Fruit fly (Drosophila melanogaster): ENCODE results near the gene Ran-like.

The Ran-like gene

dm6 chr3L:15525153-15525552 is 40.0 kb upstream of the Ran-like start, which contains the start of gene CG33986:
CG33986 (minus strand) TSS chr3L:15525253.
- no peak for TF ChIP-seq Eip78C (GFP tag)

dm6 chr3L:15523806-15524346 is 38.7 kb upstream of the Ran-like start, which contains the start of gene CG7945:
CG7945 (minus strand) TSS chr3L:15524137.
- peak; percentile 7 for TF ChIP-seq Eip93F (GFP tag; optimal IDR thresholded peaks at IDR 0.05)
- no peak for TF ChIP-seq spab (GFP tag; optimal IDR thresholded peaks at IDR 0.05)
- TF ChIP-seq Lpt (GFP tag; optimal IDR thresholded peaks at IDR 0.05), result no peak
- no peak for TF ChIP-seq Gug (GFP tag; IDR thresholded peaks at IDR 0.05)
- no peak for TF ChIP-seq Blimp-1 (GFP tag; optimal IDR thresholded peaks at IDR 0.05)
- TF ChIP-seq Met (GFP tag; optimal IDR thresholded peaks at IDR 0.05), result no peak
- no peak for TF ChIP-seq CG10669 (GFP tag; optimal IDR thresholded peaks at IDR 0.05)
- no peak for TF ChIP-seq CG8319 (GFP tag; optimal IDR thresholded peaks at IDR 0.05)
- no peak for TF ChIP-seq Sox14 (GFP tag; optimal IDR thresholded peaks at IDR 0.05)
- no peak for TF ChIP-seq CG7368 (GFP tag; optimal IDR thresholded peaks at IDR 0.05)
- TF ChIP-seq vri (GFP tag; optimal IDR thresholded peaks at IDR 0.05), result peak; percentile 24
- no peak for TF ChIP-seq Ets96B (tag; optimal IDR thresholded peaks at IDR 0.05)
- TF ChIP-seq Eip78C (GFP tag), result no peak
- TF ChIP-seq fkh (GFP tag; optimal IDR thresholded peaks at IDR 0.05), result peak; percentile 3
- no peak for TF ChIP-seq CG3919 (GFP tag; optimal IDR thresholded peaks at IDR 0.05)
- no peak for TF ChIP-seq Ets21C (GFP tag; optimal IDR thresholded peaks at IDR 0.05)
- no peak for TF ChIP-seq CG11902 (GFP tag; optimal IDR thresholded peaks at IDR 0.05)
- TF ChIP-seq eg (GFP tag; IDR thresholded peaks at IDR 0.05), result no peak

dm6 chr3L:15520320-15520719 is 35.1 kb upstream of the Ran-like start, which contains the start of gene yellow-k:
yellow-k (plus strand) TSS chr3L:15520620.
- TF ChIP-seq Eip75B (GFP tag; optimal IDR thresholded peaks at IDR 0.05) (no peak), CG8632 (GFP tag; optimal IDR thresholded peaks at IDR 0.05) (no peak), acj6 (GFP tag; optimal IDR thresholded peaks at IDR 0.05) (no peak), Hr4 (GFP tag; optimal IDR thresholded peaks at IDR 0.05) (no peak), topi (GFP tag; optimal IDR thresholded peaks at IDR 0.05) (no peak)

- TF ChIP-seq esn (GFP tag; optimal IDR thresholded peaks at IDR 0.05) (no peak), CG8119 (GFP tag; IDR thresholded peaks at IDR 0.05) (no peak), Met (GFP tag; optimal IDR thresholded peaks at IDR 0.05) (no peak), CG32006 (GFP tag; optimal IDR thresholded peaks at IDR 0.05) (no peak), spab (GFP tag; optimal IDR thresholded peaks at IDR 0.05) (no peak), CG8319 (GFP tag; optimal IDR thresholded peaks at IDR 0.05) (no peak), CG8632 (GFP tag; optimal IDR thresholded peaks at IDR 0.05) (no peak), vri (GFP tag; optimal IDR thresholded peaks at IDR 0.05) (no peak), cyc (GFP tag; optimal IDR thresholded peaks at IDR 0.05) (no peak), Ets21C (GFP tag; optimal IDR thresholded peaks at IDR 0.05) (no peak), CG11294 (GFP tag; IDR thresholded peaks at IDR 0.05) (no peak), CG31627 (GFP tag; optimal IDR thresholded peaks at IDR 0.05) (no peak), CG11902 (GFP tag; optimal IDR thresholded peaks at IDR 0.05) (no peak), pdm3 (GFP tag; optimal IDR thresholded peaks at IDR 0.05) (no peak), fkh (GFP tag; optimal IDR thresholded peaks at IDR 0.05) (no peak), Lpt (GFP tag; optimal IDR thresholded peaks at IDR 0.05) (no peak)
Measured at dm6 chr3L:15519920-15520319, 34.7 kb upstream of the Ran-like start.

- TF ChIP-seq esn (GFP tag; optimal IDR thresholded peaks at IDR 0.05), result no peak
- no peak for TF ChIP-seq svp (GFP tag)
- no peak for TF ChIP-seq CG1621 (tag; optimal IDR thresholded peaks at IDR 0.05)
- no peak for TF ChIP-seq pdm3 (GFP tag; optimal IDR thresholded peaks at IDR 0.05)
- TF ChIP-seq salr (GFP tag; optimal IDR thresholded peaks at IDR 0.05), result no peak
- TF ChIP-seq Lpt (GFP tag; optimal IDR thresholded peaks at IDR 0.05), result no peak
Measured at dm6 chr3L:15519492-15519891, 34.3 kb upstream of the Ran-like start, which contains the start of gene mex1. mex1 (minus strand) TSS chr3L:15519592.
